Fruit fly (Drosophila melanogaster) whole organism, embryonic: ENCODE data around the gene CG13285.

Experiments
- BtbVII ChIP-seq: fragments of 200-800 bp; sonication (Bioruptor generic); optimal IDR thresholded peaks from 3 replicates; lab custom pipeline; 2017; ENCODE audit warnings: missing biosample characterization, mild to moderate bottlenecking, missing genetic modification characterization
- CG10431 ChIP-seq: fragments of 200-800 bp; sonication (Bioruptor generic); optimal IDR thresholded peaks from 3 replicates; lab custom pipeline; 2018; ENCODE audit warnings: missing biosample characterization, mild to moderate bottlenecking, missing genetic modification characterization
- CG10959 ChIP-seq: fragments of 200-800 bp; sonication (Bioruptor generic); IDR thresholded peaks from 2 replicates; pipeline ENCODE4 v1.3.6; 2022; ENCODE audit warnings: missing biosample characterization, missing genetic modification characterization
- CG10979 ChIP-seq: fragments of 200-800 bp; sonication (Bioruptor generic); optimal IDR thresholded peaks from 2 replicates; lab custom pipeline; 2018; ENCODE audit warnings: missing biosample characterization, mild to moderate bottlenecking, missing genetic modification characterization, moderate library complexity
- CG12155 ChIP-seq: fragments of 200-800 bp; sonication (Bioruptor generic); optimal IDR thresholded peaks from 3 replicates; lab custom pipeline; 2016; ENCODE audit warnings: missing biosample characterization, missing genetic modification characterization
- CG12299 ChIP-seq: fragments of 200-800 bp; sonication (Bioruptor generic); optimal IDR thresholded peaks from 2 replicates; lab custom pipeline; 2018; ENCODE audit warnings: missing biosample characterization, mild to moderate bottlenecking, missing genetic modification characterization
- CG13287 ChIP-seq: fragments of 200-800 bp; sonication (Bioruptor generic); IDR thresholded peaks from 2 replicates; pipeline ENCODE4 v1.3.6; 2022; ENCODE audit warnings: missing biosample characterization, missing genetic modification characterization; ENCODE audit not compliant: partially characterized antibody
- CG13296 ChIP-seq: fragments of 200-800 bp; sonication (Bioruptor generic); optimal IDR thresholded peaks from 3 replicates; lab custom pipeline; 2018; ENCODE audit warnings: missing biosample characterization, mild to moderate bottlenecking, missing genetic modification characterization
- CG1602 ChIP-seq: fragments of 200-800 bp; sonication (Bioruptor generic); optimal IDR thresholded peaks from 3 replicates; lab custom pipeline; 2016; ENCODE audit warnings: missing biosample characterization, missing genetic modification characterization
- CG16813 ChIP-seq: fragments of 200-800 bp; sonication (Bioruptor generic); IDR thresholded peaks from 3 replicates; pipeline ENCODE4 v1.3.6; 2022; ENCODE audit warnings: missing biosample characterization, missing genetic modification characterization; ENCODE audit not compliant: partially characterized antibody
- CG18476 ChIP-seq: fragments of 200-800 bp; sonication (Bioruptor generic); optimal IDR thresholded peaks from 2 replicates; lab custom pipeline; 2016; ENCODE audit warnings: missing biosample characterization, mild to moderate bottlenecking, missing genetic modification characterization
- CG2202 ChIP-seq: fragments of 200-800 bp; sonication (Bioruptor generic); optimal IDR thresholded peaks from 2 replicates; lab custom pipeline; 2018; ENCODE audit warnings: missing biosample characterization, mild to moderate bottlenecking, missing genetic modification characterization
- CG30020 ChIP-seq: fragments of 200-800 bp; optimal IDR thresholded peaks from 2 replicates; lab custom pipeline; 2019; ENCODE audit warnings: missing biosample characterization, mild to moderate bottlenecking, missing genetic modification characterization, moderate library complexity
- CG30403 ChIP-seq: fragments of 200-800 bp; sonication (Bioruptor generic); optimal IDR thresholded peaks from 3 replicates; lab custom pipeline; 2016; ENCODE audit warnings: missing biosample characterization, missing genetic modification characterization
- CG34224 ChIP-seq: fragments of 200-800 bp; sonication (Bioruptor generic); IDR thresholded peaks from 3 replicates; pipeline ENCODE4 v1.3.6; 2022; ENCODE audit warnings: missing biosample characterization, missing genetic modification characterization; ENCODE audit not compliant: partially characterized antibody
- CG4424 ChIP-seq: fragments of 200-800 bp; sonication (Bioruptor generic); optimal IDR thresholded peaks from 3 replicates; lab custom pipeline; 2016; ENCODE audit warnings: missing biosample characterization, missing genetic modification characterization
- CG8359 ChIP-seq: fragments of 200-800 bp; sonication (Bioruptor generic); optimal IDR thresholded peaks from 2 replicates; lab custom pipeline; 2017; ENCODE audit warnings: missing biosample characterization, mild to moderate bottlenecking, missing genetic modification characterization, borderline replicate concordance
- CG9876 ChIP-seq: fragments of 200-800 bp; sonication (Bioruptor generic); optimal IDR thresholded peaks from 2 replicates; lab custom pipeline; 2016; ENCODE audit warnings: missing biosample characterization, missing genetic modification characterization
- CTCF ChIP-seq: fragments of 200-800 bp; sonication (Bioruptor generic); optimal IDR thresholded peaks from 2 replicates; lab custom pipeline; 2017; ENCODE audit warnings: missing biosample characterization, mild to moderate bottlenecking, missing genetic modification characterization, moderate library complexity
- CoRest ChIP-seq: fragments of 200-800 bp; sonication (Bioruptor generic); optimal IDR thresholded peaks from 3 replicates; lab custom pipeline; 2018; ENCODE audit warnings: missing biosample characterization, mild to moderate bottlenecking, missing genetic modification characterization, moderate library complexity
- Eip74EF ChIP-seq, 2 experiments: fragments of 200-800 bp in 1 of 2; fragments of >200 bp in 1 of 2; sonication (Bioruptor generic) in 1 of 2; optimal IDR thresholded peaks; 2 replicates each; lab custom pipeline; 2017 to 2019; ENCODE audit warnings: missing biosample characterization in 2 of 2, missing genetic modification characterization in 2 of 2, mild to moderate bottlenecking in 1 of 2, moderate library complexity in 1 of 2
- Elba2 ChIP-seq: fragments of 200-800 bp; sonication (Bioruptor generic); optimal IDR thresholded peaks from 3 replicates; lab custom pipeline; 2016; ENCODE audit warnings: missing biosample characterization, missing genetic modification characterization
- HmgD ChIP-seq: fragments of 200-800 bp; sonication (Bioruptor generic); optimal IDR thresholded peaks from 3 replicates; lab custom pipeline; 2016; ENCODE audit warnings: missing biosample characterization, missing genetic modification characterization
- Lhr ChIP-seq: fragments of 200-800 bp; sonication (Bioruptor generic); optimal IDR thresholded peaks from 3 replicates; lab custom pipeline; 2017; ENCODE audit warnings: mild to moderate bottlenecking, missing biosample characterization, missing genetic modification reagents, missing genetic modification characterization
- MTF-1 ChIP-seq: fragments of 200-800 bp; sonication (Bioruptor generic); optimal IDR thresholded peaks from 2 replicates; lab custom pipeline; 2018; ENCODE audit warnings: missing biosample characterization, mild to moderate bottlenecking, missing genetic modification characterization, borderline replicate concordance
- Med ChIP-seq: fragments of 200-800 bp; sonication (Bioruptor generic); peaks from one replicate; lab custom pipeline; 2016; ENCODE audit warnings: missing biosample characterization, missing genetic modification characterization, mild to moderate bottlenecking, inconsistent platforms, moderate library complexity
- Meics ChIP-seq: fragments of 200-800 bp; sonication (Bioruptor generic); optimal IDR thresholded peaks from 2 replicates; lab custom pipeline; 2017; ENCODE audit warnings: missing biosample characterization, mild to moderate bottlenecking, missing genetic modification characterization
- Myb ChIP-seq: fragments of 200-800 bp; sonication (Bioruptor generic); optimal IDR thresholded peaks from 2 replicates; lab custom pipeline; 2016; ENCODE audit warnings: missing biosample characterization, missing genetic modification characterization
- Nf-YA ChIP-seq: fragments of 200-800 bp; sonication (Bioruptor generic); IDR thresholded peaks from 2 replicates; pipeline ENCODE4 v1.3.6; 2022; ENCODE audit warnings: missing biosample characterization, missing genetic modification characterization
- Side ChIP-seq: fragments of 200-800 bp; sonication (Bioruptor generic); optimal IDR thresholded peaks from 2 replicates; lab custom pipeline; 2016; ENCODE audit warnings: missing biosample characterization, missing genetic modification characterization
- bbx ChIP-seq: fragments of 200-800 bp; sonication (Bioruptor generic); IDR thresholded peaks from 2 replicates; pipeline ENCODE4 v1.3.6; 2022; ENCODE audit warnings: missing biosample characterization, missing genetic modification characterization; ENCODE audit not compliant: partially characterized antibody
- chm ChIP-seq: fragments of 200-800 bp; sonication (Bioruptor generic); IDR thresholded peaks from 2 replicates; pipeline ENCODE4 v1.3.6; 2022; ENCODE audit warnings: missing biosample characterization, missing genetic modification characterization
- ci ChIP-seq: fragments of 200-800 bp; sonication (Bioruptor generic); IDR thresholded peaks from 3 replicates; pipeline ENCODE4 v1.3.6; 2022; ENCODE audit warnings: missing biosample characterization, missing genetic modification characterization
- croc ChIP-seq: fragments of 200-800 bp; sonication (Bioruptor generic); conservative IDR thresholded peaks from 3 replicates; pipeline ENCODE4 v1.3.6; 2022; ENCODE audit warnings: missing biosample characterization, missing genetic modification characterization
- crp ChIP-seq, 2 experiments: fragments of 200-800 bp; sonication (Bioruptor generic); optimal IDR thresholded peaks; 2 replicates in 1 of 2; 3 replicates in 1 of 2; lab custom pipeline; 2017; ENCODE audit warnings: missing biosample characterization in 2 of 2, missing genetic modification characterization in 2 of 2, mild to moderate bottlenecking in 1 of 2, moderate library complexity in 1 of 2
- dm ChIP-seq: fragments of 200-800 bp; sonication (Bioruptor generic); optimal IDR thresholded peaks from 3 replicates; lab custom pipeline; 2016; ENCODE audit warnings: missing biosample characterization, missing genetic modification characterization
- dysf ChIP-seq: fragments of 200-800 bp; sonication (Bioruptor generic); IDR thresholded peaks from 3 replicates; pipeline ENCODE4 v1.3.6; 2022; ENCODE audit warnings: missing biosample characterization, missing genetic modification characterization
- gcm2 ChIP-seq: fragments of 200-800 bp; sonication (Bioruptor generic); optimal IDR thresholded peaks from 2 replicates; lab custom pipeline; 2016; ENCODE audit warnings: missing biosample characterization, missing genetic modification characterization
- grau ChIP-seq: fragments of 200-800 bp; optimal IDR thresholded peaks from 3 replicates; lab custom pipeline; 2019; ENCODE audit warnings: missing biosample characterization, mild to moderate bottlenecking, missing genetic modification characterization, moderate library complexity
- h ChIP-seq: fragments of >200 bp; optimal IDR thresholded peaks from 2 replicates; lab custom pipeline; 2017
- hth ChIP-seq: fragments of >200 bp; optimal IDR thresholded peaks from 2 replicates; lab custom pipeline; 2017; ENCODE audit warnings: inconsistent platforms
- knrl ChIP-seq: fragments of 200-800 bp; sonication (Bioruptor generic); IDR thresholded peaks from 3 replicates; pipeline ENCODE4 v1.3.6; 2022; ENCODE audit warnings: missing biosample characterization, missing genetic modification characterization; ENCODE audit not compliant: partially characterized antibody
- lmd ChIP-seq: fragments of 200-800 bp; sonication (Bioruptor generic); IDR thresholded peaks from 2 replicates; pipeline ENCODE4 v1.3.6; 2022; ENCODE audit warnings: missing biosample characterization, missing genetic modification characterization
- pan ChIP-seq, 4 experiments: fragments of >200 bp in 3 of 4; fragments of 200-800 bp in 1 of 4; sonication (Bioruptor generic) in 1 of 4; optimal IDR thresholded peaks in 3 of 4; IDR thresholded peaks in 1 of 4; 2 replicates each; pipeline versions ENCODE4 v1.3.6 to Lab custom; 2017 to 2022; ENCODE audit warnings: missing biosample characterization in 2 of 4, missing genetic modification characterization in 2 of 4, mixed read lengths in 1 of 4
- peb ChIP-seq: fragments of 200-800 bp; sonication (Bioruptor generic); IDR thresholded peaks from 2 replicates; pipeline ENCODE4 v1.3.6; 2022; ENCODE audit warnings: missing biosample characterization, missing genetic modification characterization
- slou ChIP-seq: fragments of 200-800 bp; sonication (Bioruptor generic); optimal IDR thresholded peaks from 3 replicates; lab custom pipeline; 2016; ENCODE audit warnings: missing biosample characterization, missing genetic modification characterization
- so ChIP-seq: fragments of 200-800 bp; sonication (Bioruptor generic); IDR thresholded peaks from 3 replicates; pipeline ENCODE4 v1.3.6; 2022; ENCODE audit warnings: missing biosample characterization, missing genetic modification characterization
- sqz ChIP-seq: fragments of 200-800 bp; sonication (Bioruptor generic); optimal IDR thresholded peaks from 3 replicates; lab custom pipeline; 2018; ENCODE audit warnings: missing biosample characterization, mild to moderate bottlenecking, missing genetic modification characterization
- tin ChIP-seq: fragments of 200-800 bp; sonication (Bioruptor generic); optimal IDR thresholded peaks from 3 replicates; lab custom pipeline; 2016; ENCODE audit warnings: missing biosample characterization, missing genetic modification characterization
- tx ChIP-seq: fragments of 200-800 bp; sonication (Bioruptor generic); optimal IDR thresholded peaks from 2 replicates; lab custom pipeline; 2016; ENCODE audit warnings: missing biosample characterization, missing genetic modification characterization
- wor ChIP-seq: fragments of 200-800 bp; sonication (Bioruptor generic); IDR thresholded peaks from 2 replicates; pipeline ENCODE4 v1.3.6; 2022; ENCODE audit warnings: missing biosample characterization, missing genetic modification characterization

The CG13285 gene

dm6 chr3L:5583295-5583707 is 47.7 kb upstream of the CG13285 start (continued):
- TF ChIP-seq CG10431 (GFP tag; lab: Kevin White, UChicago) (no peak), CG10959 (peak; percentile 73), croc (GFP tag; lab: Robert Waterston, UW) (peak; percentile 80), Med (peak; percentile 98), Lhr (GFP tag; lab: Kevin White, UChicago) (peak; percentile 84), CG13287 (peak; percentile 91), Side (GFP tag; lab: Kevin White, UChicago) (peak; percentile 78), slou (peak; percentile 53), Eip74EF (GFP tag; optimal IDR thresholded peaks at IDR 0.05; lab: Kevin White, UChicago) (no peak), so (peak; percentile 63; the same call in 1 of the 3 replicates), h (no peak), Myb (GFP tag; lab: Kevin White, UChicago) (peak; percentile 99), HmgD (GFP tag; lab: Kevin White, UChicago) (peak; percentile 87), MTF-1 (GFP tag; lab: Kevin White, UChicago) (no peak), CG13296 (GFP tag; lab: Kevin White, UChicago) (no peak), CG12299 (tag; lab: Kevin White, UChicago) (peak; percentile 62), CG34224 (GFP tag; lab: Robert Waterston, UW) (peak; percentile 79), bbx (peak; percentile 64), CG10979 (tag; lab: Kevin White, UChicago) (peak; percentile 70), lmd (GFP tag; lab: Robert Waterston, UW) (peak; percentile 94), CG1602 (GFP tag; lab: Kevin White, UChicago) (peak; percentile 81), Meics (GFP tag; lab: Kevin White, UChicago) (peak; percentile 79), chm (GFP tag; lab: Robert Waterston, UW) (peak; percentile 87), CG4424 (GFP tag; lab: Kevin White, UChicago) (peak; percentile 82), CG8359 (GFP tag; lab: Kevin White, UChicago) (no peak), CG30403 (GFP tag; lab: Kevin White, UChicago) (peak; percentile 89), CG18476 (peak; percentile 79), CG2202 (tag; lab: Kevin White, UChicago) (peak; percentile 36), CG30020 (tag; lab: Kevin White, UChicago) (no peak), gcm2 (GFP tag; lab: Kevin White, UChicago) (peak; percentile 71), Elba2 (GFP tag; lab: Kevin White, UChicago) (peak; percentile 46), dm (GFP tag; lab: Kevin White, UChicago) (peak; percentile 82), CoRest (tag; lab: Kevin White, UChicago) (peak; percentile 91), Nf-YA (GFP tag; lab: Robert Waterston, UW) (peak; percentile 60; the same call in 1 of the 2 replicates), BtbVII (GFP tag; lab: Kevin White, UChicago) (no peak), ci (peak; percentile 87), grau (tag; lab: Kevin White, UChicago) (peak; percentile 81), tx (GFP tag; lab: Kevin White, UChicago) (peak; percentile 91), knrl (GFP tag; lab: Robert Waterston, UW) (peak; percentile 92), dysf (GFP tag; lab: Robert Waterston, UW) (peak; percentile 90), sqz (GFP tag; lab: Kevin White, UChicago) (no peak), pan (optimal IDR thresholded peaks at IDR 0.05; lab: Kevin White, UChicago) (no peak), pan (GFP tag; optimal IDR thresholded peaks at IDR 0.05 in 1 of 2, IDR thresholded peaks at IDR 0.05 in 1 of 2) (peak in 1 of 2 experiments; percentile 91), CG16813 (GFP tag; lab: Robert Waterston, UW) (peak; percentile 88), CTCF (peak; percentile 44), wor (GFP tag; lab: Robert Waterston, UW) (peak; percentile 82), hth (lab: Kevin White, UChicago) (no peak), CG9876 (GFP tag; lab: Kevin White, UChicago) (peak; percentile 78), tin (peak; percentile 88), CG12155 (peak; percentile 100), peb (GFP tag; lab: Robert Waterston, UW) (peak; percentile 56), crp (GFP tag; optimal IDR thresholded peaks at IDR 0.05; lab: Kevin White, UChicago) (peak in 1 of 2 experiments; percentile 34)
